Fruit fly (Drosophila melanogaster): ENCODE results near the gene path.

DNA sequence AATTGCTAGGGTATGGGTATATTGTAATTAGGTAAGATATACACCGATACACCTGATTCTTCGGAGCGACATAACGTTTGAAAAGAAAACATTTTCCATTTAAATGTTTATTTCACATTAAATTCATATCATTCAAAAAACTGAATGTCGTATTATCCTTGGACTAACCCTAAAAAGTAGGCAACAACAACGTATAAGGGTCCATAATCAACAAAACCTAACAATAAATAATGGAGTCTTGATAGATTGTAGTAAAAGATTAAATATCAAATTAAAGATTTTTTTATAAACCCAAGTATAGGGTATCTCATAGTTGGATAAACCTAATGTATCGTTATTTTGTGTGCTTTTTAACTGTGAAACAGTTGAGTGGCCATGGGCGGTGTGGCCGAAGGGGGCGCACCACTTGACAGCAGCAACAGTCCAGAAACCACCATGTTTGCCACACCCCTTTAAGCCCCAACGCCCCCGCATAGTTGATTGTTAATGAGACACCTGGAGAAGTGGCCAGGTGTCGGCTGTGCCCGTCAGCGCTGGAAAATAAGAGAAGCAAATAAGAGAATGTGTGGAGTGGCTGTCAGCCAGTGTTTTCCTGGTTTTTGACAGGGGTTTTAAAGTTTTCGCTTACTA, 36.8 kb downstream of the path start:
- TF ChIP-seq psq (optimal IDR thresholded peaks at IDR 0.05) (no peak), usp (GFP tag; optimal IDR thresholded peaks at IDR 0.05) (no peak), EcR (GFP tag; optimal IDR thresholded peaks at IDR 0.05) (no peak), CG8478 (optimal IDR thresholded peaks at IDR 0.05) (no peak), Dll (optimal IDR thresholded peaks at IDR 0.05) (no peak)
